Worm (Caenorhabditis elegans) whole organism, midembryonic: Measurements from ENCODE around the gene cpb-2.

Source experiments
- T22C8.4 ChIP-seq: fragments of 200-800 bp; sonication (Bioruptor generic); IDR thresholded peaks from 2 replicates; pipeline ENCODE4 v1.3.6; 2022; ENCODE audit warnings: missing genetic modification characterization, missing compliant biosample characterization
- cog-1 ChIP-seq: sonication (generic microtip); optimal IDR thresholded peaks from 2 replicates; lab custom pipeline; 2016; ENCODE audit warnings: missing genetic modification characterization, missing compliant biosample characterization
- flt-1 ChIP-seq: fragments of 200-800 bp; sonication (Bioruptor generic); IDR thresholded peaks from 2 replicates; pipeline ENCODE4 v1.3.6; 2022; ENCODE audit warnings: missing genetic modification characterization, missing compliant biosample characterization
- ref-1 ChIP-seq: fragments of 200-800 bp; sonication (Bioruptor generic); conservative IDR thresholded peaks from 2 replicates; pipeline ENCODE4 v1.3.6; 2022; ENCODE audit warnings: missing genetic modification reagents, missing genetic modification characterization, missing compliant biosample characterization
- tab-1 ChIP-seq: fragments of 200-800 bp; sonication (Bioruptor generic); IDR thresholded peaks from 2 replicates; pipeline ENCODE4 v1.3.6; 2022; ENCODE audit warnings: missing genetic modification characterization, missing compliant biosample characterization
- ztf-29 ChIP-seq: fragments of 200-800 bp; sonication (Bioruptor generic); IDR thresholded peaks from 2 replicates; pipeline ENCODE4 v1.3.6; 2022; ENCODE audit warnings: missing genetic modification reagents, missing genetic modification characterization, missing compliant biosample characterization

DNA sequence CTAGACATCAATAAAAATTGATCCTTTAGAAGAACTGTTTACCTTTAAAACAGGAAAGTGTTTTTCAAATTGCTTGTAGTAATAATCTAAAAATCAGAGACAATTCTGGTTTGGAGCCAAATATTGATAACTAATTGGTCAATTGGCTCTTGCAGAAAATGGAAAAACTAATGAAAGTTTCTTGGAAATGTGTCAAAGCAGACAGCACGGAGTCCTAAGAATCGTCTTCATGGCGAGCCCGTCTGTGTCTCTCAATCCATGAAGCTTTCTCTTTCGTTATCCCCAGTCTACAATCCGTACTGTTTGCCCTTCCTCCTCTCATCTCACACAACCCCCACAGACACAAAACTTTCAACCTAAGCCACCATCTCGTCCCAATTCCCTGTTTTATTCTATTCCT, 13.1 kb upstream of the cpb-2 start, which contains the start of gene F40H3.1:
- TF ChIP-seq ref-1 (GFP tag; lab: Robert Waterston, UW) (no peak), tab-1 (no peak), ztf-29 (GFP tag; lab: Robert Waterston, UW) (no peak), cog-1 (tag; lab: Kevin White, UChicago) (no peak), flt-1 (GFP tag; lab: Robert Waterston, UW) (no peak), T22C8.4 (GFP tag; lab: Robert Waterston, UW) (no peak)
